Worm (Caenorhabditis elegans) whole organism, mixed stage, embryonic: ENCODE measurements around the gene thn-4.

Experiments used
- M03D4.4 ChIP-seq: sonication (generic microtip); optimal IDR thresholded peaks from 2 replicates; lab custom pipeline; 2017; ENCODE audit warnings: mild to moderate bottlenecking, missing genetic modification characterization, missing compliant biosample characterization
- bed-3 ChIP-seq: fragments of 200-800 bp; sonication (Bioruptor generic); optimal IDR thresholded peaks from 3 replicates; lab custom pipeline; 2018; ENCODE audit warnings: mild to moderate bottlenecking, missing genetic modification characterization, moderate library complexity, missing compliant biosample characterization
- blmp-1 ChIP-seq: fragments of 150-350 bp; optimal IDR thresholded peaks from 2 replicates; lab custom pipeline; 2014; ENCODE audit warnings: missing biosample characterization, missing genetic modification characterization
- ceh-39 ChIP-seq: fragments of 150-350 bp; optimal IDR thresholded peaks from 2 replicates; lab custom pipeline; 2014; ENCODE audit warnings: missing biosample characterization, missing genetic modification characterization
- ceh-43 ChIP-seq: fragments of 200-800 bp; sonication (Bioruptor generic); optimal IDR thresholded peaks from 2 replicates; lab custom pipeline; 2018; ENCODE audit warnings: mild to moderate bottlenecking, missing genetic modification characterization, moderate library complexity, missing compliant biosample characterization
- ceh-83 ChIP-seq: fragments of 200-800 bp; sonication (Bioruptor generic); optimal IDR thresholded peaks from 2 replicates; lab custom pipeline; 2018; ENCODE audit warnings: mild to moderate bottlenecking, missing genetic modification characterization, missing compliant biosample characterization
- ces-1 ChIP-seq: fragments of 150-350 bp; optimal IDR thresholded peaks from 2 replicates; lab custom pipeline; 2014; ENCODE audit warnings: missing biosample characterization, missing genetic modification reagents, missing genetic modification characterization
- cnd-1 ChIP-seq: fragments of 200-800 bp; sonication (Bioruptor generic); optimal IDR thresholded peaks from 2 replicates; lab custom pipeline; 2018; ENCODE audit warnings: mild to moderate bottlenecking, missing genetic modification characterization, missing compliant biosample characterization
- drap-1 ChIP-seq: fragments of 200-800 bp; sonication (Bioruptor generic); optimal IDR thresholded peaks from 3 replicates; lab custom pipeline; 2018; ENCODE audit warnings: mild to moderate bottlenecking, missing genetic modification characterization, missing compliant biosample characterization
- elt-1 ChIP-seq: sonication (generic microtip); optimal IDR thresholded peaks from 2 replicates; lab custom pipeline; 2017; ENCODE audit warnings: missing genetic modification characterization, mild to moderate bottlenecking, missing compliant biosample characterization, antibody characterized with exemption, moderate library complexity, borderline replicate concordance; ENCODE audit not compliant: insufficient read depth
- elt-3 ChIP-seq: fragments of 150-350 bp; optimal IDR thresholded peaks from 2 replicates; lab custom pipeline; 2014; ENCODE audit warnings: missing biosample characterization, missing genetic modification characterization
- flh-1 ChIP-seq: fragments of 200-800 bp; sonication (Bioruptor generic); optimal IDR thresholded peaks from 2 replicates; lab custom pipeline; 2018; ENCODE audit warnings: mild to moderate bottlenecking, missing genetic modification characterization, moderate library complexity, missing compliant biosample characterization
- ham-2 ChIP-seq: fragments of 200-800 bp; sonication (Bioruptor generic); optimal IDR thresholded peaks from 2 replicates; lab custom pipeline; 2018; ENCODE audit warnings: mild to moderate bottlenecking, missing genetic modification characterization, missing compliant biosample characterization
- hlh-1 ChIP-seq: fragments of 150-350 bp; optimal IDR thresholded peaks from 2 replicates; lab custom pipeline; 2014; ENCODE audit warnings: missing biosample characterization, missing genetic modification reagents, missing genetic modification characterization
- lin-13 ChIP-seq: fragments of 150-350 bp; optimal IDR thresholded peaks from 2 replicates; lab custom pipeline; 2014; ENCODE audit warnings: missing biosample characterization, missing genetic modification characterization
- lin-32 ChIP-seq: fragments of 200-800 bp; sonication (Bioruptor generic); optimal IDR thresholded peaks from 2 replicates; lab custom pipeline; 2018; ENCODE audit warnings: mild to moderate bottlenecking, missing genetic modification characterization, missing compliant biosample characterization
- lsy-2 ChIP-seq: fragments of 150-350 bp; optimal IDR thresholded peaks from 2 replicates; lab custom pipeline; 2014; ENCODE audit warnings: missing biosample characterization, missing genetic modification characterization
- mep-1 ChIP-seq: fragments of 150-350 bp; optimal IDR thresholded peaks from 2 replicates; lab custom pipeline; 2017; ENCODE audit warnings: missing biosample characterization, missing genetic modification reagents, missing genetic modification characterization, inconsistent platforms
- nhr-12 ChIP-seq: fragments of 150-350 bp; optimal IDR thresholded peaks from 2 replicates; lab custom pipeline; 2014; ENCODE audit warnings: missing biosample characterization, missing genetic modification characterization
- nhr-237 ChIP-seq: fragments of 150-350 bp; optimal IDR thresholded peaks from 2 replicates; lab custom pipeline; 2014; ENCODE audit warnings: missing biosample characterization, missing genetic modification characterization
- nhr-28 ChIP-seq: fragments of 150-350 bp; optimal IDR thresholded peaks from 2 replicates; lab custom pipeline; 2014; ENCODE audit warnings: missing biosample characterization, missing genetic modification characterization
- nhr-76 ChIP-seq: sonication (generic microtip); optimal IDR thresholded peaks from 2 replicates; lab custom pipeline; 2017; ENCODE audit warnings: missing biosample characterization, missing genetic modification characterization
- pha-4 ChIP-seq: fragments of 150-350 bp; optimal IDR thresholded peaks from 2 replicates; lab custom pipeline; 2018; ENCODE audit warnings: missing biosample characterization, missing genetic modification reagents, missing genetic modification characterization
- sem-2 ChIP-seq: fragments of 200-800 bp; sonication (Bioruptor generic); optimal IDR thresholded peaks from 2 replicates; lab custom pipeline; 2018; ENCODE audit warnings: mild to moderate bottlenecking, missing genetic modification characterization, missing compliant biosample characterization
- snpc-4 ChIP-seq: fragments of 150-350 bp; optimal IDR thresholded peaks from 2 replicates; lab custom pipeline; 2014; ENCODE audit warnings: missing biosample characterization, missing genetic modification characterization
- sptf-1 ChIP-seq: sonication (generic microtip); optimal IDR thresholded peaks from 2 replicates; lab custom pipeline; 2017; ENCODE audit warnings: mild to moderate bottlenecking, missing genetic modification characterization, moderate library complexity, missing compliant biosample characterization
- unc-39 ChIP-seq: fragments of 150-350 bp; optimal IDR thresholded peaks from 2 replicates; lab custom pipeline; 2014; ENCODE audit warnings: missing biosample characterization, missing genetic modification characterization
- unc-62 ChIP-seq: fragments of 150-350 bp; optimal IDR thresholded peaks from 2 replicates; lab custom pipeline; 2014; ENCODE audit warnings: missing biosample characterization, missing genetic modification reagents, missing genetic modification characterization
- zip-8 ChIP-seq: fragments of 150-350 bp; optimal IDR thresholded peaks from 2 replicates; lab custom pipeline; 2014; ENCODE audit warnings: missing biosample characterization, missing genetic modification characterization
- ztf-11 ChIP-seq: fragments of 150-350 bp; optimal IDR thresholded peaks from 2 replicates; lab custom pipeline; 2014; ENCODE audit warnings: missing biosample characterization, missing genetic modification characterization

The thn-4 gene

DNA sequence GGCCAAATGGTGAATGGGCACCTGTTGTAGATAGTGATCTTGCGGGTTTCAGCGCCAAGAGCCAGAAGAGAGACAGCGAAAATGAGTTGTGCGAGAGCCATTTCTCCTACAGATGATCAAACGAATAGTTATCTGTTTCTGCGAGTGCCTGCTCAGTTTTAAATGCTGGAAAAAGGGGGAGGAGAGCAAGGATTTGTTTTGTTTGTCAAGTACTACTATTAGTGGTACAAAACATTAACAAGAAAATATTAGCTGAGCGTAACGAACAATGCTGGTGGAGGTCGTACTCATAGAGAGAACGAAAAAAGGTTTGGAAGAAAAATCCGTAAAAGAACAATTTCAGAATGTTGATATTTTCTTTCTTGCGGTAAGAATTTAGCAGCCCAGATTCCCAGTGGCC is at the start of gene thn-4:
Gene thn-4, minus strand, starts transcription at position 101 of the 400 bp plus-strand sequence.
- TF ChIP-seq snpc-4 (tag; lab: Kevin White, UChicago), result no peak
- no peak for TF ChIP-seq elt-3 (tag; lab: Kevin White, UChicago)
- no peak for TF ChIP-seq blmp-1 (tag; lab: Kevin White, UChicago)
- no peak for TF ChIP-seq nhr-12
- TF ChIP-seq bed-3 (GFP tag; lab: Kevin White, UChicago), result no peak
- TF ChIP-seq M03D4.4 (tag; lab: Kevin White, UChicago), result no peak
- TF ChIP-seq nhr-76, result no peak
- no peak for TF ChIP-seq ceh-39 (tag; lab: Kevin White, UChicago)
- no peak for TF ChIP-seq mep-1 (tag; lab: Kevin White, UChicago)
- TF ChIP-seq flh-1 (GFP tag; lab: Kevin White, UChicago), result no peak
- TF ChIP-seq unc-39 (tag; lab: Kevin White, UChicago), result no peak
- TF ChIP-seq nhr-237 (tag; lab: Kevin White, UChicago), result no peak

DNA sequence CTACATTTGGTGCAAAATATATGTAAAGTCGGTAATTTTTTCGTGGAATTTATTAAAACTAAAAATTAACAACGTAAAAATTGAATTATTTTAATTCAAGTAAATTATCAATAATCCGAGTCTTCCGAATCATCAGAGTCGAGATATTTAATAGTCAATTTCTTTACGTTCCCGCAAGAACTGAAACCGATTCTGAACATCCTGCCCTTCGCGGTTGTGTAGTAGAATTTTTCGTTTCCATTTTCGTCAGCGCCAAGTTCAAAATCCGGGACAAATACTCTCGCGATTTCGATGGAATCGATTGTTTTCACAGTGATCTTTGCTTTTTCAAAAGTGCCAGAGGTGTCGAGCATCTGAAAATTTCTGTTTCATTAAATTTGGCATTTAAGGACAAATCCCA is 48.4 kb upstream of the thn-4 start:
- TF ChIP-seq ceh-83 (GFP tag; lab: Kevin White, UChicago) (no peak), flh-1 (GFP tag; lab: Kevin White, UChicago) (no peak), cnd-1 (tag; lab: Kevin White, UChicago) (no peak), ceh-43 (GFP tag; lab: Kevin White, UChicago) (no peak), pha-4 (no peak), sem-2 (no peak), sptf-1 (tag; lab: Kevin White, UChicago) (no peak), unc-39 (tag; lab: Kevin White, UChicago) (no peak), nhr-76 (no peak), ces-1 (GFP tag; lab: Kevin White, UChicago) (no peak), nhr-28 (tag; lab: Kevin White, UChicago) (no peak), blmp-1 (tag; lab: Kevin White, UChicago) (no peak), ham-2 (GFP tag; lab: Kevin White, UChicago) (no peak), lin-13 (tag; lab: Kevin White, UChicago) (no peak), nhr-12 (no peak), ceh-39 (tag; lab: Kevin White, UChicago) (no peak), zip-8 (tag; lab: Kevin White, UChicago) (no peak), mep-1 (tag; lab: Kevin White, UChicago) (no peak), lsy-2 (tag; lab: Kevin White, UChicago) (no peak), snpc-4 (tag; lab: Kevin White, UChicago) (no peak)

DNA sequence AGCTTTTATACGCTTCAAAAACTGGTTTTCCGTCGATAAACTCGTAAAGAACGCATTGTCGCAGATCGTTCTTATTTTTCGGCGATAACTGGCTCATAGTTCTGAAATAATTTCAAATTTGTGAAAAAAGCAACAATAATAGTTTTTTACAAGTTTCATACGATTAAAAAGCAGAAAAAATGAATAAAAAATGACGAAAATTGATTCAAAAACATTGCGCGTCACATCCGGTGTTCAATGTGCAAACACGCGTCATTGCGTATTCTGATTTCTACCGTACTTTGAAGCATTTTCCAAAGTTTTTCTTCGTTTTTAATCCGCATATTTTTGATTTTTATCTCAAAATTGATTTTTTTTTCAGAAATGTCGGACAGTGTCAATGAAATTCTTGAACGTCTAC is 47.1 kb upstream of the thn-4 start, which contains the start of the genes fbxa-206 and Y102A5C.2:
Gene fbxa-206, minus strand, starts transcription at position 101 of the 400 bp plus-strand sequence.
Gene Y102A5C.2, plus strand, starts transcription at position 354 of the 400 bp plus-strand sequence.
- TF ChIP-seq hlh-1 (tag; lab: Kevin White, UChicago) (no peak), pha-4 (no peak), blmp-1 (tag; lab: Kevin White, UChicago) (no peak), lin-13 (tag; lab: Kevin White, UChicago) (no peak), snpc-4 (tag; lab: Kevin White, UChicago) (no peak), ceh-43 (GFP tag; lab: Kevin White, UChicago) (no peak), bed-3 (GFP tag; lab: Kevin White, UChicago) (no peak), nhr-12 (no peak), elt-1 (tag; lab: Kevin White, UChicago) (no peak), ztf-11 (tag; lab: Kevin White, UChicago) (no peak), M03D4.4 (tag; lab: Kevin White, UChicago) (no peak), drap-1 (no peak), unc-62 (no peak)

DNA sequence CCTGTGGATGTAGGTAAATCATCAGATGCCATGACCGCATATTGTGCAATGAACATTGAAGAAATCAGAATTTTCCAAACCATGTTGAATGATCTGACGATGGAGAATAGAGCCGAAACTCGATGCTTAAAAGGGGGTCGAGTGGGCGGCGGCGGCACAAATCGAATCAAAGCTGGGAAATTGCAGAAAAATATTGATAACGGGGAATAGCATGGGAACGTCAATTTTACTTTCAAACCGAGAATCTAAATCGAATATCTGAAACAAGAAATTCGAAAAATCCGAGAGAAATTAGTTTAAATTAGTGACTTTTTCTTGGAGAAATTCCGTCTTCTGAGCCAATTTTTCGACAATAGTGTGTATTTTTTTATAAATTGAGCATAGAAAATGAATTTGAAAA is 44.8 kb upstream of the thn-4 start, which contains the start of gene F09C6.10:
Gene F09C6.10, minus strand, starts transcription at position 101 of the 400 bp plus-strand sequence.
- no peak for TF ChIP-seq elt-3 (tag; lab: Kevin White, UChicago)
- TF ChIP-seq ces-1 (GFP tag; lab: Kevin White, UChicago), result no peak
- TF ChIP-seq sem-2, result no peak
- TF ChIP-seq nhr-12, result no peak
- TF ChIP-seq unc-39 (tag; lab: Kevin White, UChicago), result no peak
- no peak for TF ChIP-seq sptf-1 (tag; lab: Kevin White, UChicago)
- TF ChIP-seq ceh-83 (GFP tag; lab: Kevin White, UChicago), result no peak
- TF ChIP-seq mep-1 (tag; lab: Kevin White, UChicago), result no peak
- no peak for TF ChIP-seq lin-32 (GFP tag; lab: Kevin White, UChicago)
- no peak for TF ChIP-seq cnd-1 (tag; lab: Kevin White, UChicago)
- no peak for TF ChIP-seq M03D4.4 (tag; lab: Kevin White, UChicago)
- TF ChIP-seq nhr-76, result no peak
- TF ChIP-seq drap-1, result no peak
- no peak for TF ChIP-seq flh-1 (GFP tag; lab: Kevin White, UChicago)
- no peak for TF ChIP-seq ztf-11 (tag; lab: Kevin White, UChicago)
